Fruit fly (Drosophila melanogaster) whole organism, prepupa: ENCODE measurements around the gene Tre1.

Source experiments
- Blimp-1 ChIP-seq: fragments of 200-800 bp; sonication (Bioruptor generic); optimal IDR thresholded peaks from 3 replicates; lab custom pipeline; 2017; ENCODE audit warnings: missing biosample characterization, missing genetic modification characterization, mild to moderate bottlenecking, moderate library complexity, missing genetic modification reagents
- CG11294 ChIP-seq: fragments of 200-800 bp; sonication (Bioruptor generic); IDR thresholded peaks from 2 replicates; pipeline ENCODE4 v1.3.6; 2022; ENCODE audit warnings: missing biosample characterization, missing genetic modification characterization
- CG11762 ChIP-seq: fragments of 200-800 bp; sonication (Bioruptor generic); optimal IDR thresholded peaks from 3 replicates; lab custom pipeline; 2016; ENCODE audit warnings: missing biosample characterization, missing genetic modification characterization; ENCODE audit not compliant: insufficient read depth
- CG15336 ChIP-seq: fragments of 200-800 bp; sonication (Bioruptor generic); IDR thresholded peaks from 2 replicates; pipeline ENCODE4 v1.3.6; 2022; ENCODE audit warnings: missing biosample characterization, missing genetic modification characterization
- CG1621 ChIP-seq: fragments of 200-800 bp; sonication (Bioruptor generic); optimal IDR thresholded peaks from 3 replicates; lab custom pipeline; 2018; ENCODE audit warnings: missing biosample characterization, mild to moderate bottlenecking, missing genetic modification characterization
- CG16779 ChIP-seq: fragments of 200-800 bp; sonication (Bioruptor generic); optimal IDR thresholded peaks from 3 replicates; lab custom pipeline; 2017; ENCODE audit warnings: missing biosample characterization, mild to moderate bottlenecking, missing genetic modification characterization
- CG3032 ChIP-seq: fragments of 200-800 bp; optimal IDR thresholded peaks from 2 replicates; lab custom pipeline; 2019; ENCODE audit warnings: missing biosample characterization, mild to moderate bottlenecking, missing genetic modification characterization, moderate library complexity
- CG3919 ChIP-seq: fragments of 200-800 bp; sonication (Bioruptor generic); optimal IDR thresholded peaks from 3 replicates; lab custom pipeline; 2016; ENCODE audit warnings: missing biosample characterization, missing genetic modification characterization
- CG4318 ChIP-seq: fragments of 200-800 bp; sonication (Bioruptor generic); optimal IDR thresholded peaks from 3 replicates; lab custom pipeline; 2017; ENCODE audit warnings: missing biosample characterization, mild to moderate bottlenecking, missing genetic modification characterization
- CG6163 ChIP-seq: fragments of 200-800 bp; sonication (Bioruptor generic); IDR thresholded peaks from 3 replicates; pipeline ENCODE4 v1.3.6; 2022; ENCODE audit warnings: missing biosample characterization, missing genetic modification characterization
- CG6276 ChIP-seq: fragments of 200-800 bp; sonication (Bioruptor generic); optimal IDR thresholded peaks from 2 replicates; lab custom pipeline; 2017; ENCODE audit warnings: missing biosample characterization, mild to moderate bottlenecking, missing genetic modification characterization
- CG6792 ChIP-seq: fragments of 200-800 bp; sonication (Bioruptor generic); optimal IDR thresholded peaks from 3 replicates; lab custom pipeline; 2016; ENCODE audit warnings: missing biosample characterization, missing genetic modification characterization
- CG6808 ChIP-seq: fragments of 200-800 bp; sonication (Bioruptor generic); optimal IDR thresholded peaks from 3 replicates; lab custom pipeline; 2017; ENCODE audit warnings: missing biosample characterization, missing genetic modification characterization, mild to moderate bottlenecking, moderate library complexity, missing genetic modification reagents
- CG6854 ChIP-seq: fragments of 200-800 bp; sonication (Bioruptor generic); optimal IDR thresholded peaks from 2 replicates; lab custom pipeline; 2017; ENCODE audit warnings: missing biosample characterization, mild to moderate bottlenecking, missing genetic modification characterization
- CG7368 ChIP-seq: fragments of 200-800 bp; sonication (Bioruptor generic); optimal IDR thresholded peaks from 3 replicates; lab custom pipeline; 2016; ENCODE audit warnings: missing biosample characterization, missing genetic modification characterization
- CG8119 ChIP-seq: fragments of 200-800 bp; sonication (Bioruptor generic); IDR thresholded peaks from 3 replicates; pipeline ENCODE4 v1.3.6; 2022; ENCODE audit warnings: missing biosample characterization, missing genetic modification characterization
- CG8319 ChIP-seq: fragments of 200-800 bp; sonication (Bioruptor generic); optimal IDR thresholded peaks from 3 replicates; lab custom pipeline; 2016; ENCODE audit warnings: missing biosample characterization, missing genetic modification characterization
- CG8632 ChIP-seq: fragments of 200-800 bp; sonication (Bioruptor generic); optimal IDR thresholded peaks from 3 replicates; lab custom pipeline; 2016; ENCODE audit warnings: missing biosample characterization, missing genetic modification characterization
- Eip75B ChIP-seq: fragments of 200-800 bp; sonication (Bioruptor generic); optimal IDR thresholded peaks from 3 replicates; lab custom pipeline; 2016; ENCODE audit warnings: missing biosample characterization, missing genetic modification characterization
- Eip78C ChIP-seq: fragments of 200-800 bp; sonication (Bioruptor generic); peaks from one replicate; lab custom pipeline; 2016; ENCODE audit warnings: missing biosample characterization, missing genetic modification characterization
- Eip93F ChIP-seq: fragments of 200-800 bp; sonication (Bioruptor generic); optimal IDR thresholded peaks from 2 replicates; lab custom pipeline; 2016; ENCODE audit warnings: missing biosample characterization, mild to moderate bottlenecking, missing genetic modification characterization
- Ets21C ChIP-seq: fragments of 200-800 bp; sonication (Bioruptor generic); optimal IDR thresholded peaks from 3 replicates; lab custom pipeline; 2016; ENCODE audit warnings: missing biosample characterization, missing genetic modification characterization
- Ets96B ChIP-seq: fragments of 200-800 bp; optimal IDR thresholded peaks from 2 replicates; lab custom pipeline; 2019; ENCODE audit warnings: missing biosample characterization, mild to moderate bottlenecking, missing genetic modification characterization, moderate library complexity
- Met ChIP-seq: fragments of 200-800 bp; sonication (Bioruptor generic); optimal IDR thresholded peaks from 3 replicates; lab custom pipeline; 2016; ENCODE audit warnings: missing biosample characterization, missing genetic modification characterization
- Smox ChIP-seq: fragments of 200-800 bp; sonication (Bioruptor generic); optimal IDR thresholded peaks from 3 replicates; lab custom pipeline; 2016; ENCODE audit warnings: missing biosample characterization, missing genetic modification characterization
- Sox102F ChIP-seq: fragments of 200-800 bp; sonication (Bioruptor generic); optimal IDR thresholded peaks from 2 replicates; lab custom pipeline; 2016; ENCODE audit warnings: missing biosample characterization, mild to moderate bottlenecking, missing genetic modification characterization
- Sox14 ChIP-seq: fragments of 200-800 bp; sonication (Bioruptor generic); optimal IDR thresholded peaks from 3 replicates; lab custom pipeline; 2016; ENCODE audit warnings: missing biosample characterization, missing genetic modification characterization
- Sox15 ChIP-seq: fragments of 200-800 bp; sonication (Bioruptor generic); optimal IDR thresholded peaks from 3 replicates; lab custom pipeline; 2016; ENCODE audit warnings: missing biosample characterization, missing genetic modification characterization
- achi ChIP-seq: fragments of 200-800 bp; sonication (Bioruptor generic); optimal IDR thresholded peaks from 3 replicates; lab custom pipeline; 2016; ENCODE audit warnings: missing biosample characterization, missing genetic modification characterization
- acj6 ChIP-seq: fragments of 200-800 bp; sonication (Bioruptor generic); optimal IDR thresholded peaks from 3 replicates; lab custom pipeline; 2016; ENCODE audit warnings: missing biosample characterization, missing genetic modification characterization
- cyc ChIP-seq: fragments of 200-800 bp; sonication (Bioruptor generic); optimal IDR thresholded peaks from 3 replicates; lab custom pipeline; 2016; ENCODE audit warnings: missing biosample characterization, missing genetic modification characterization
- dac ChIP-seq: fragments of 200-800 bp; sonication (Bioruptor generic); optimal IDR thresholded peaks from 2 replicates; lab custom pipeline; 2017; ENCODE audit warnings: missing biosample characterization, mild to moderate bottlenecking, missing genetic modification characterization
- dsx ChIP-seq: fragments of 200-800 bp; optimal IDR thresholded peaks from 3 replicates; lab custom pipeline; 2019; ENCODE audit warnings: missing biosample characterization, mild to moderate bottlenecking, missing genetic modification characterization, moderate library complexity; ENCODE audit not compliant: poor library complexity, severe bottlenecking
- esn ChIP-seq: fragments of 200-800 bp; sonication (Bioruptor generic); optimal IDR thresholded peaks from 2 replicates; lab custom pipeline; 2016; ENCODE audit warnings: missing biosample characterization, mild to moderate bottlenecking, missing genetic modification characterization, moderate library complexity
- fd85E ChIP-seq: fragments of 200-800 bp; sonication (Bioruptor generic); optimal IDR thresholded peaks from 3 replicates; lab custom pipeline; 2016; ENCODE audit warnings: missing biosample characterization, missing genetic modification characterization
- fkh ChIP-seq: fragments of 200-800 bp; sonication (Bioruptor generic); optimal IDR thresholded peaks from 3 replicates; lab custom pipeline; 2017; ENCODE audit warnings: missing biosample characterization, mild to moderate bottlenecking, missing genetic modification characterization, moderate library complexity
- net ChIP-seq: fragments of 200-800 bp; sonication (Bioruptor generic); optimal IDR thresholded peaks from 3 replicates; lab custom pipeline; 2016; ENCODE audit warnings: missing biosample characterization, missing genetic modification characterization
- salr ChIP-seq, 2 experiments: fragments of 200-800 bp; sonication (Bioruptor generic); optimal IDR thresholded peaks; 3 replicates each; lab custom pipeline; 2016 to 2018; ENCODE audit warnings: missing biosample characterization in 2 of 2, missing genetic modification characterization in 2 of 2, mild to moderate bottlenecking in 1 of 2
- ss ChIP-seq, 2 experiments: fragments of 200-800 bp; sonication (Bioruptor generic); optimal IDR thresholded peaks; 2 replicates in 1 of 2; 3 replicates in 1 of 2; lab custom pipeline; 2017 to 2018; ENCODE audit warnings: mild to moderate bottlenecking in 2 of 2, missing biosample characterization in 2 of 2, missing genetic modification characterization in 2 of 2, moderate library complexity in 1 of 2
- svp ChIP-seq: fragments of 200-800 bp; sonication (Bioruptor generic); peaks from one replicate; lab custom pipeline; 2016; ENCODE audit warnings: missing biosample characterization, missing genetic modification characterization
- topi ChIP-seq: fragments of 200-800 bp; sonication (Bioruptor generic); optimal IDR thresholded peaks from 3 replicates; lab custom pipeline; 2016; ENCODE audit warnings: missing biosample characterization, missing genetic modification characterization
- vri ChIP-seq: fragments of 200-800 bp; sonication (Bioruptor generic); optimal IDR thresholded peaks from 3 replicates; lab custom pipeline; 2016; ENCODE audit warnings: missing biosample characterization, mild to moderate bottlenecking, missing genetic modification characterization

Gene Tre1

DNA sequence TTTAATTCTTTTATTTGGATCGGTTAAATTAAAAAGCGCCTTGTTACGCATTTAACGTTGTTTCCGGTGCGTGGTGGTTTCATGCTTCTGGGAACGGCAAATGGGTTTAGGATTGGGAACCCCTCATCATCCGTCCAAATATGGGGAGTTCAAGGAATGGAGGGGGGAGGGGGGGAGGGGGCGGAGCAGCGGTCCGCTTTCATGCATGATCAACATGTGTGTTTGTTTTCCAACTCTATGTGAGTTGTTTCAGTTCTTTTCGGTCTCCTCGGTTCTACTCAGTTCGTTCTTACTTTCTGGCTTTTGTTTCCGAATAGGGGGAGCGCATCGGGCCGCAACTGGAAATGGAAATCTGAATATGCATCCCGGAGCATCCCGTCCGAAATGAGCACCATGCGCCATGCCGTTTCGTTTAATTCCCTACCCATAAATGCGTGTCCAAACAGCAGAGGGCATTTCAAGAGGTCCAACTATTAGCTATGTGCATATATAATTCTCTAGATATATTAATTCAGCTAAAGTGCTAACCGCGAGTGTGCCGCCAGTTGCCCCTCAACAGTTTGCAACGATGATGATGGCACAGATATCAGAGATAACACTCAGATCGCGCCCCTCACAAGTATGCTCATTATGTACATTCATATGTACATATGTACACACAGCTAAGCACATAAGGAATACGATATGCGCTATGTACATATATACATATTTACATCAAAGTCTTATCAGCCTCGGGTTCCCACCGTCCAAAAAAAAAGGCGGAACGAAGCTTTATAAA lies 2.2 kb downstream of the Tre1 start (continued):
- TF ChIP-seq topi (GFP tag; lab: Kevin White, UChicago) (peak; percentile 17), Blimp-1 (GFP tag; lab: Kevin White, UChicago) (peak; percentile 19), fd85E (GFP tag; lab: Kevin White, UChicago) (no peak), Smox (peak; percentile 35), CG11762 (GFP tag; lab: Kevin White, UChicago) (no peak), CG3919 (peak; percentile 5), fkh (GFP tag; lab: Kevin White, UChicago) (peak; percentile 98), net (peak; percentile 8), CG8119 (GFP tag; lab: Robert Waterston, UW) (no peak), CG4318 (GFP tag; lab: Kevin White, UChicago) (no peak), Sox15 (GFP tag; lab: Kevin White, UChicago) (no peak), CG8632 (GFP tag; lab: Kevin White, UChicago) (peak; percentile 28), CG7368 (peak; percentile 34), CG6792 (GFP tag; lab: Kevin White, UChicago) (peak; percentile 12), Sox102F (GFP tag; lab: Kevin White, UChicago) (peak; percentile 42), CG6854 (GFP tag; lab: Kevin White, UChicago) (peak; percentile 53), CG6808 (GFP tag; lab: Kevin White, UChicago) (peak; percentile 4), Ets96B (tag; lab: Kevin White, UChicago) (peak; percentile 1), acj6 (GFP tag; lab: Kevin White, UChicago) (no peak), CG1621 (tag; lab: Kevin White, UChicago) (no peak), Eip93F (GFP tag; lab: Kevin White, UChicago) (no peak), CG11294 (GFP tag; lab: Robert Waterston, UW) (no peak), CG6276 (GFP tag; lab: Kevin White, UChicago) (no peak), dsx (GFP tag; lab: Kevin White, UChicago) (peak; percentile 15), CG6163 (GFP tag; lab: Robert Waterston, UW) (peak; percentile 15; the same call in 1 of the 3 replicates), Eip78C (GFP tag; lab: Kevin White, UChicago) (peak; percentile 67), Met (GFP tag; lab: Kevin White, UChicago) (peak; percentile 52), ss (GFP tag; optimal IDR thresholded peaks at IDR 0.05; lab: Kevin White, UChicago) (peak; percentile 13 to 41), Sox14 (GFP tag; lab: Kevin White, UChicago) (peak; percentile 8)
- TF ChIP-seq, all 60 proteins: peak for 31

DNA sequence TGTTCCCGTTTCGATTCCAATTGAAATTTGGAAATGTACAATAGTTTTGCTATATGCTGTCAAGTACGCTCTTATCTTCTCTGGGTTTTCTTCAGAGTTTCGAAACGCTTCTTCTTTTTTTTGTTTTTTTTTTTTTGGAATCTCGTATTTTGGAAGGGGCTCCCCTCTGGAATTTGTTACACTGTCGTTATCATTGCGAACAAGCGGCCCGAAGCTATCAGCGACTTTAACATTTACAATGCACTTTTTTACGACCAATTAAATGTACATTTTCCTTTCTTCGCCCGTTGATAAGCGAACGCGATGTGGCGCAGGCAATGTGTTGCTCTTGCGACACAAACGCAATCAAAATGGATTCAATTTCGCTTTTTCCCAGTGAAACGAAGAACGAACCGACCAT lies 2.9 kb downstream of the Tre1 start:
- no peak for TF ChIP-seq cyc
- TF ChIP-seq svp: peak; percentile 95
- peak; percentile 40 for TF ChIP-seq Eip78C (GFP tag; lab: Kevin White, UChicago)

DNA sequence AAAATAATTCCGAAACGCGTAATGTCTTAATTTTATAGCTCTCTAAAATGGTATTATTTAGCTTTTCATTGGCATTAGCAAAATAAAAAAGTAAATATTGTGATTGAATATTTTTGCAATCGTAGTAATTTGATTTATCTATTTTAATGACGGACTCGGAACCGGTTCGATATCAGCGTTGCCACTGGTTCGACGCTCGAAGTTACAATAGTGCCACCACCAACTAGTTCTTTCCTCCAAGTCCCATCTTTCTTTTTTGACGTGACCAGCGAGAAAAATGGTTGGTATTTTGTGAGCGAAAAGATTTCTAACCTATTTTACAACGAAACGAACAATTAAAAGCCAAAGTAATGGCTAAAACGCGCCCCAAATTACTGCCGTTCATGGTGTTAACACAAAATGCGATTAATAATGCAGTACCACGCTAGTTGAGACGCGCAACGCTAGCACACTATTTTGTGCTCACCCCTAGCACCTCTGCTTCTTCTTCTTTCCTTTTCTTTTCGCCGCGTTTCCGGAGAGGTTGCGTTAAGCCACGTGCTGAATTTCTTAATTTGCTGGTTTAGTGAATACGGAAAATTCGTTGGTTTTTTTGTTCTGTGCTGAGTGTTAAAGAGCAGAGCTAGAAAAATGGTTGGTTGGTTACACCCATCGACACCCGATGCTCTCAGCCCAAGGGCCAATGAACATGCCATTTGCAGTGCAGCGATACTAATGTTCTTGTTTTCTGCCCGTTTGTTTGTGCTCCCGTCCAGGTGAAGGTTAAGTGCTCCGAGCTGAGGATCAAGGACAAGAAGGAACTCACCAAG lies 7.3 kb downstream of the Tre1 start, which contains the start of gene RpL35:
Gene RpL35 (plus strand): TSS at position 159 of the 809 bp plus-strand sequence.
- TF ChIP-seq Ets21C (GFP tag; lab: Kevin White, UChicago) (no peak), Eip75B (no peak), CG16779 (tag; lab: Kevin White, UChicago) (peak; percentile 18), ss (GFP tag; optimal IDR thresholded peaks at IDR 0.05; lab: Kevin White, UChicago) (peak; percentile 56 to 66), CG7368 (peak; percentile 46), CG4318 (GFP tag; lab: Kevin White, UChicago) (no peak), CG8319 (GFP tag; lab: Kevin White, UChicago) (peak; percentile 5), Ets96B (tag; lab: Kevin White, UChicago) (peak; percentile 11), Sox102F (GFP tag; lab: Kevin White, UChicago) (peak; percentile 25), svp (peak; percentile 84), acj6 (GFP tag; lab: Kevin White, UChicago) (peak; percentile 8), vri (GFP tag; lab: Kevin White, UChicago) (peak; percentile 22), CG6792 (GFP tag; lab: Kevin White, UChicago) (peak; percentile 33), CG3032 (peak; percentile 21), CG15336 (GFP tag; lab: Robert Waterston, UW) (no peak), CG6276 (GFP tag; lab: Kevin White, UChicago) (no peak), Sox14 (GFP tag; lab: Kevin White, UChicago) (no peak), salr (GFP tag; optimal IDR thresholded peaks at IDR 0.05; lab: Kevin White, UChicago) (peak in 1 of 2 experiments; percentile 14), CG1621 (tag; lab: Kevin White, UChicago) (peak; percentile 57), CG6163 (GFP tag; lab: Robert Waterston, UW) (0 out of 3 replicates have a peak, but pooled peaks have one; percentile 43), achi (GFP tag; lab: Kevin White, UChicago) (peak; percentile 33), Smox (no peak), esn (peak; percentile 63), dsx (GFP tag; lab: Kevin White, UChicago) (no peak), dac (GFP tag; lab: Kevin White, UChicago) (no peak)
